Worm (Caenorhabditis elegans) whole organism, L2 larva: ENCODE results near the gene phdh-1.
"Not testable (repeated sequence)": the region's sequence is repeated elsewhere in the genome, so short reads cannot be mapped to it uniquely, and the experiment has no call there.

Experiments used
- elt-3 ChIP-seq: sonication (generic microtip); optimal IDR thresholded peaks from 2 replicates; lab custom pipeline; 2017; ENCODE audit warnings: missing biosample characterization, missing genetic modification characterization
- lin-39 ChIP-seq: fragments of 150-350 bp; optimal IDR thresholded peaks from 2 replicates; lab custom pipeline; 2014; ENCODE audit warnings: missing biosample characterization, missing genetic modification reagents, missing genetic modification characterization
- sem-4 ChIP-seq: fragments of 150-350 bp; optimal IDR thresholded peaks from 2 replicates; lab custom pipeline; 2014; ENCODE audit warnings: missing biosample characterization, missing genetic modification reagents, missing genetic modification characterization
- sma-3 ChIP-seq: sonication (generic microtip); optimal IDR thresholded peaks from 2 replicates; lab custom pipeline; 2016; ENCODE audit warnings: missing genetic modification reagents, missing genetic modification characterization, missing compliant biosample characterization
- unc-62 ChIP-seq: fragments of 150-350 bp; optimal IDR thresholded peaks from 2 replicates; lab custom pipeline; 2014; ENCODE audit warnings: missing biosample characterization, missing genetic modification reagents, missing genetic modification characterization

DNA sequence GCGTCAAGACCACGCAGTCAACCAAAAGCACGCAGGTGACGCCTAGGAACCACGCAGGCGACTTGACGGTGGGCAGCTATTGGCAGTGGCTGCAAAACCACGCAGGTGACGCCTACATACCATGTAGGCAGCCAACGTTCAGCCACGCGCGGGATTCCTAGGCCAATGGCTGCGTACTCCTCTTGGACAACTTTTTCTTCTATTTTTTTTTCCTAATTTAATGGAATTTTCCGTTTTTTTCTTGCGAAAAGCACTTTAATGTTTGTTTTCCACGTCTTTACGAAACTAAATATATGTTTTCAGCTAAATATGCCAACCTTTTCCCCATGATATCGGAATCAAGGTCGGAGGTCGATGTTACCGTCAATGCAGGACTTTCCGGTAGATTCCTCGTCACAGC is 16.4 kb upstream of the phdh-1 start, which contains the start of gene C31C9.9:
- TF ChIP-seq elt-3; sma-3 (GFP tag; lab: Kevin White, UChicago); lin-39 (tag; lab: Kevin White, UChicago); unc-62 (GFP tag; lab: Kevin White, UChicago); sem-4 (tag; lab: Kevin White, UChicago): not testable (repeated sequence)
